Fruit fly (Drosophila melanogaster) whole organism: ENCODE results near the gene CG10116.

Source experiments
- Dll ChIP-seq: fragments of >200 bp; optimal IDR thresholded peaks from 2 replicates; lab custom pipeline; 2017
- EcR ChIP-seq, 2 experiments: fragments of >200 bp; optimal IDR thresholded peaks; 2 replicates each; lab custom pipeline; 2017; ENCODE audit warnings: missing biosample characterization in 2 of 2, missing genetic modification characterization in 2 of 2, missing genetic modification reagents in 2 of 2
- pan ChIP-seq: fragments of >200 bp; optimal IDR thresholded peaks from 2 replicates; lab custom pipeline; 2017
- psq ChIP-seq: fragments of >200 bp; optimal IDR thresholded peaks from 2 replicates; lab custom pipeline; 2017
- usp ChIP-seq: fragments of >200 bp; optimal IDR thresholded peaks from 2 replicates; lab custom pipeline; 2017; ENCODE audit warnings: missing biosample characterization, missing genetic modification characterization, mixed read lengths

DNA sequence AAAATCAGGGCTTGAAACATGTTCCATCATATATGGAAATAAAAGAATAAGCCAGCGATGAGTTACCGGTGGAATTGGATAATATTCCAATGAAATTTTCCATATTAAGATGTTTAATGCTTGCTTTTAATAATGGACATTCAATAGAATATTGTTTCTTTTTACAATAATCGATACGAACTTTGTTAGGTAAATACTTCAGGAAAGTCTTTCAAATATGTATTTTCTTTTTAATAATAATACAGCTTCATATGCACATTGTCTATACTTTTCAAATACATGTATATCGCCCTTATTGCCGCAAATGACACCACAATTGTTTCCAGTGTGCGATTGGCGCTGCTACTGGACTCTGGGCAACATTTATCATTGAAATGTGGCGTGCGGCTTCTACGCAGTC, 50.2 kb downstream of the CG10116 start:
- TF ChIP-seq psq (lab: Kevin White, UChicago) (no peak), pan (lab: Kevin White, UChicago) (no peak), EcR (GFP tag; optimal IDR thresholded peaks at IDR 0.05; lab: Kevin White, UChicago) (no peak), Dll (lab: Kevin White, UChicago) (no peak), usp (no peak)
